Worm (Caenorhabditis elegans): ENCODE results near the gene bli-5.

- TF ChIP-seq hif-1 (tag; optimal IDR thresholded peaks at IDR 0.05) (no peak), ceh-82 (tag; optimal IDR thresholded peaks at IDR 0.05) (no peak), unc-62 (GFP tag; optimal IDR thresholded peaks at IDR 0.05 in 1 of 2) (no peak), unc-62 (tag; optimal IDR thresholded peaks at IDR 0.05) (no peak), mdl-1 (tag; optimal IDR thresholded peaks at IDR 0.05) (no peak), lsy-2 (tag; optimal IDR thresholded peaks at IDR 0.05) (no peak)
These were observed 40.9 kb downstream of the bli-5 start for ce11 chrIII:13388621-13389020.

Data from whole organism, L4 larva.